Fruit fly (Drosophila melanogaster) whole organism, embryonic: ENCODE measurements around the gene ppk.

Experiments used
- Ada2b ChIP-seq: fragments of 200-800 bp; sonication (Bioruptor generic); IDR thresholded peaks from 2 replicates; pipeline ENCODE4 v1.3.6; 2022; ENCODE audit warnings: missing biosample characterization, missing genetic modification characterization
- Adf1 ChIP-seq: fragments of 200-800 bp; sonication (Bioruptor generic); IDR thresholded peaks from 2 replicates; pipeline ENCODE4 v1.3.6; 2022; ENCODE audit warnings: missing biosample characterization, missing genetic modification characterization
- Atf6 ChIP-seq: fragments of 200-800 bp; sonication (Bioruptor generic); IDR thresholded peaks from 2 replicates; pipeline ENCODE4 v1.3.6; 2022; ENCODE audit warnings: missing biosample characterization, missing genetic modification characterization
- CG10565 ChIP-seq: fragments of 200-800 bp; sonication (Bioruptor generic); optimal IDR thresholded peaks from 3 replicates; lab custom pipeline; 2016; ENCODE audit warnings: missing biosample characterization, mild to moderate bottlenecking, missing genetic modification characterization
- CG10654 ChIP-seq: fragments of 200-800 bp; sonication (Bioruptor generic); optimal IDR thresholded peaks from 2 replicates; lab custom pipeline; 2016; ENCODE audit warnings: missing biosample characterization, missing genetic modification characterization
- CG11723 ChIP-seq: fragments of 200-800 bp; sonication (Bioruptor generic); optimal IDR thresholded peaks from 2 replicates; lab custom pipeline; 2017; ENCODE audit warnings: missing biosample characterization, mild to moderate bottlenecking, missing genetic modification characterization
- CG12071 ChIP-seq: fragments of 200-800 bp; sonication (Bioruptor generic); optimal IDR thresholded peaks from 3 replicates; lab custom pipeline; 2018; ENCODE audit warnings: missing biosample characterization, mild to moderate bottlenecking, missing genetic modification characterization
- CG12769 ChIP-seq: fragments of 200-800 bp; sonication (Bioruptor generic); optimal IDR thresholded peaks from 2 replicates; lab custom pipeline; 2019; ENCODE audit warnings: missing biosample characterization, mild to moderate bottlenecking, missing genetic modification characterization, moderate library complexity
- CG13296 ChIP-seq: fragments of 200-800 bp; sonication (Bioruptor generic); optimal IDR thresholded peaks from 3 replicates; lab custom pipeline; 2018; ENCODE audit warnings: missing biosample characterization, mild to moderate bottlenecking, missing genetic modification characterization
- CG14014 ChIP-seq: fragments of 200-800 bp; sonication (Bioruptor generic); IDR thresholded peaks from 2 replicates; pipeline ENCODE4 v1.3.6; 2022; ENCODE audit warnings: missing biosample characterization, missing genetic modification characterization
- CG15011 ChIP-seq: fragments of 200-800 bp; sonication (Bioruptor generic); optimal IDR thresholded peaks from 3 replicates; lab custom pipeline; 2018; ENCODE audit warnings: missing biosample characterization, mild to moderate bottlenecking, missing genetic modification characterization
- CG15514 ChIP-seq: fragments of 200-800 bp; sonication (Bioruptor generic); optimal IDR thresholded peaks from 3 replicates; lab custom pipeline; 2017; ENCODE audit warnings: missing biosample characterization, missing genetic modification characterization, mild to moderate bottlenecking, moderate library complexity, missing genetic modification reagents
- CG15601 ChIP-seq: fragments of 200-800 bp; sonication (Bioruptor generic); optimal IDR thresholded peaks from 3 replicates; lab custom pipeline; 2019; ENCODE audit warnings: missing biosample characterization, mild to moderate bottlenecking, missing genetic modification characterization, moderate library complexity
- CG18619 ChIP-seq: fragments of 200-800 bp; sonication (Bioruptor generic); optimal IDR thresholded peaks from 3 replicates; lab custom pipeline; 2017; ENCODE audit warnings: missing biosample characterization, mild to moderate bottlenecking, missing genetic modification characterization
- CG3281 ChIP-seq: fragments of 200-800 bp; sonication (Bioruptor generic); optimal IDR thresholded peaks from 3 replicates; lab custom pipeline; 2017; ENCODE audit warnings: missing biosample characterization, mild to moderate bottlenecking, missing genetic modification characterization
- CG4328 ChIP-seq: fragments of 200-800 bp; sonication (Bioruptor generic); optimal IDR thresholded peaks from 3 replicates; lab custom pipeline; 2017; ENCODE audit warnings: missing biosample characterization, missing genetic modification reagents, missing genetic modification characterization
- CG6654 ChIP-seq: fragments of 200-800 bp; sonication (Bioruptor generic); optimal IDR thresholded peaks from 2 replicates; lab custom pipeline; 2017; ENCODE audit warnings: missing biosample characterization, mild to moderate bottlenecking, missing genetic modification characterization
- CG6689 ChIP-seq: fragments of 200-800 bp; sonication (Bioruptor generic); IDR thresholded peaks from 2 replicates; pipeline ENCODE4 v1.3.6; 2022; ENCODE audit warnings: missing biosample characterization, missing genetic modification characterization
- CG8290 ChIP-seq, 3 experiments: fragments of 200-800 bp; sonication (Bioruptor generic); optimal IDR thresholded peaks; 2 replicates each; lab custom pipeline; 2016 to 2019; ENCODE audit warnings: missing biosample characterization in 3 of 3, missing genetic modification characterization in 3 of 3, mild to moderate bottlenecking in 2 of 3, moderate library complexity in 1 of 3
- CG8944 ChIP-seq: fragments of 200-800 bp; sonication (Bioruptor generic); optimal IDR thresholded peaks from 3 replicates; lab custom pipeline; 2016; ENCODE audit warnings: missing biosample characterization, missing genetic modification characterization
- CG9609 ChIP-seq: fragments of 200-800 bp; sonication (Bioruptor generic); optimal IDR thresholded peaks from 3 replicates; lab custom pipeline; 2016; ENCODE audit warnings: missing biosample characterization, missing genetic modification characterization
- CG9817 ChIP-seq: fragments of 200-800 bp; sonication (Bioruptor generic); optimal IDR thresholded peaks from 2 replicates; lab custom pipeline; 2018; ENCODE audit warnings: missing biosample characterization, mild to moderate bottlenecking, missing genetic modification characterization, moderate library complexity
- Camta ChIP-seq: fragments of 200-800 bp; sonication (Bioruptor generic); optimal IDR thresholded peaks from 2 replicates; lab custom pipeline; 2016; ENCODE audit warnings: missing biosample characterization, missing genetic modification characterization
- Dbx ChIP-seq: fragments of 200-800 bp; sonication (Bioruptor generic); IDR thresholded peaks from 3 replicates; pipeline ENCODE4 v1.3.6; 2022; ENCODE audit warnings: missing biosample characterization, missing genetic modification characterization
- E2f2 ChIP-seq: fragments of 200-800 bp; sonication (Bioruptor generic); IDR thresholded peaks from 2 replicates; pipeline ENCODE4 v1.3.6; 2022; ENCODE audit warnings: missing biosample characterization, missing genetic modification characterization
- H15 ChIP-seq: fragments of 200-800 bp; sonication (Bioruptor generic); IDR thresholded peaks from 3 replicates; pipeline ENCODE4 v1.3.6; 2022; ENCODE audit warnings: missing biosample characterization, missing genetic modification characterization
- HLHmδ ChIP-seq: fragments of 200-800 bp; sonication (Bioruptor generic); optimal IDR thresholded peaks from 2 replicates; lab custom pipeline; 2018; ENCODE audit warnings: missing biosample characterization, mild to moderate bottlenecking, missing genetic modification characterization, moderate library complexity
- HmgD ChIP-seq: fragments of 200-800 bp; sonication (Bioruptor generic); optimal IDR thresholded peaks from 3 replicates; lab custom pipeline; 2016; ENCODE audit warnings: missing biosample characterization, missing genetic modification characterization
- Nf-YB ChIP-seq: fragments of 200-800 bp; sonication (Bioruptor generic); optimal IDR thresholded peaks from 3 replicates; lab custom pipeline; 2019; ENCODE audit warnings: missing biosample characterization, mild to moderate bottlenecking, missing genetic modification characterization, moderate library complexity
- Rfx ChIP-seq: fragments of 200-800 bp; sonication (Bioruptor generic); IDR thresholded peaks from 2 replicates; pipeline ENCODE4 v1.3.6; 2022; ENCODE audit warnings: missing biosample characterization, missing genetic modification characterization
- Sin3A ChIP-seq: fragments of >200 bp; optimal IDR thresholded peaks from 2 replicates; lab custom pipeline; 2018
- ci ChIP-seq: fragments of 200-800 bp; sonication (Bioruptor generic); IDR thresholded peaks from 3 replicates; pipeline ENCODE4 v1.3.6; 2022; ENCODE audit warnings: missing biosample characterization, missing genetic modification characterization
- croc ChIP-seq: fragments of 200-800 bp; sonication (Bioruptor generic); conservative IDR thresholded peaks from 3 replicates; pipeline ENCODE4 v1.3.6; 2022; ENCODE audit warnings: missing biosample characterization, missing genetic modification characterization
- en ChIP-seq: fragments of 200-800 bp; sonication (Bioruptor generic); optimal IDR thresholded peaks from 2 replicates; lab custom pipeline; 2016; ENCODE audit warnings: missing biosample characterization, missing genetic modification characterization
- esg ChIP-seq: fragments of 200-800 bp; sonication (Bioruptor generic); conservative IDR thresholded peaks from 2 replicates; pipeline ENCODE4 v1.3.6; 2022; ENCODE audit warnings: missing biosample characterization, missing genetic modification characterization
- exex ChIP-seq: fragments of 200-800 bp; sonication (Bioruptor generic); optimal IDR thresholded peaks from 4 replicates; lab custom pipeline; 2018; ENCODE audit warnings: missing biosample characterization, mild to moderate bottlenecking, missing genetic modification characterization, moderate library complexity
- fd64A ChIP-seq: fragments of 200-800 bp; sonication (Bioruptor generic); optimal IDR thresholded peaks from 3 replicates; lab custom pipeline; 2018; ENCODE audit warnings: missing biosample characterization, mild to moderate bottlenecking, missing genetic modification characterization
- fd96Cb ChIP-seq: fragments of 200-800 bp; sonication (Bioruptor generic); optimal IDR thresholded peaks from 2 replicates; lab custom pipeline; 2018; ENCODE audit warnings: missing biosample characterization, mild to moderate bottlenecking, missing genetic modification characterization, moderate library complexity
- her ChIP-seq: fragments of 200-800 bp; sonication (Bioruptor generic); optimal IDR thresholded peaks from 2 replicates; lab custom pipeline; 2016; ENCODE audit warnings: missing biosample characterization, missing genetic modification characterization
- insv ChIP-seq, 2 experiments: fragments of 200-800 bp; sonication (Bioruptor generic); optimal IDR thresholded peaks; 3 replicates each; lab custom pipeline; 2016 to 2018; ENCODE audit warnings: missing biosample characterization in 2 of 2, missing genetic modification characterization in 2 of 2
- nmo ChIP-seq: fragments of 200-800 bp; sonication (Bioruptor generic); optimal IDR thresholded peaks from 2 replicates; lab custom pipeline; 2018; ENCODE audit warnings: missing biosample characterization, mild to moderate bottlenecking, missing genetic modification characterization, moderate library complexity
- pan ChIP-seq, 4 experiments: fragments of >200 bp in 3 of 4; fragments of 200-800 bp in 1 of 4; sonication (Bioruptor generic) in 1 of 4; optimal IDR thresholded peaks in 3 of 4; IDR thresholded peaks in 1 of 4; 2 replicates each; pipeline versions ENCODE4 v1.3.6 to Lab custom; 2017 to 2022; ENCODE audit warnings: missing biosample characterization in 2 of 4, missing genetic modification characterization in 2 of 4, mixed read lengths in 1 of 4
- pb ChIP-seq: fragments of 200-800 bp; sonication (Bioruptor generic); optimal IDR thresholded peaks from 3 replicates; lab custom pipeline; 2016; ENCODE audit warnings: missing biosample characterization, missing genetic modification characterization
- prd ChIP-seq, 3 experiments: fragments of >200 bp in 2 of 3; fragments of 200-800 bp in 1 of 3; sonication (Bioruptor generic) in 1 of 3; optimal IDR thresholded peaks in 2 of 3; IDR thresholded peaks in 1 of 3; 2 replicates in 2 of 3; 3 replicates in 1 of 3; pipeline versions ENCODE4 v1.3.6 to Lab custom; 2017 to 2022; ENCODE audit warnings: missing biosample characterization in 1 of 3, missing genetic modification characterization in 1 of 3
- sens ChIP-seq: fragments of 200-800 bp; sonication (Bioruptor generic); peaks from one replicate; lab custom pipeline; 2016; ENCODE audit warnings: missing biosample characterization, missing genetic modification characterization
- sim ChIP-seq: fragments of 200-800 bp; sonication (Bioruptor generic); IDR thresholded peaks from 2 replicates; pipeline ENCODE4 v1.3.6; 2022; ENCODE audit warnings: missing biosample characterization, missing genetic modification characterization
- sima ChIP-seq: fragments of 200-800 bp; sonication (Bioruptor generic); optimal IDR thresholded peaks from 2 replicates; lab custom pipeline; 2016; ENCODE audit warnings: missing biosample characterization, missing genetic modification characterization
- sna ChIP-seq: fragments of 200-800 bp; sonication (Bioruptor generic); IDR thresholded peaks from 2 replicates; pipeline ENCODE4 v1.3.6; 2022; ENCODE audit warnings: missing biosample characterization, missing genetic modification characterization; ENCODE audit not compliant: partially characterized antibody
- tgo ChIP-seq: fragments of 200-800 bp; sonication (Bioruptor generic); IDR thresholded peaks from 3 replicates; pipeline ENCODE4 v1.3.6; 2022; ENCODE audit warnings: missing biosample characterization, missing genetic modification characterization
- toy ChIP-seq: fragments of 200-800 bp; sonication (Bioruptor generic); IDR thresholded peaks from 2 replicates; pipeline ENCODE4 v1.3.6; 2022; ENCODE audit warnings: missing biosample characterization, missing genetic modification characterization
- usp ChIP-seq: fragments of >200 bp; optimal IDR thresholded peaks from 2 replicates; lab custom pipeline; 2017; ENCODE audit warnings: missing biosample characterization, missing genetic modification characterization

Gene ppk

dm6 chr2L:14394298-14395064 lies 13.5 kb upstream of the ppk start (continued):
- peak; percentile 23 for TF ChIP-seq CG15514 (GFP tag; lab: Kevin White, UChicago)
- TF ChIP-seq CG8944 (GFP tag; lab: Kevin White, UChicago), result no peak
- no peak for TF ChIP-seq prd (optimal IDR thresholded peaks at IDR 0.05; lab: Kevin White, UChicago)
- TF ChIP-seq prd (GFP tag; IDR thresholded peaks at IDR 0.05; lab: Robert Waterston, UW), result peak; percentile 31; the same call in 1 of the 3 replicates
- 0 out of 2 replicates have a peak, but pooled peaks have one; percentile 35 for TF ChIP-seq CG6689 (GFP tag; lab: Robert Waterston, UW)
- peak; percentile 22 for TF ChIP-seq nmo
- TF ChIP-seq pb (GFP tag; lab: Kevin White, UChicago), result no peak
- TF ChIP-seq HmgD, result no peak
- TF ChIP-seq Dbx (GFP tag; lab: Robert Waterston, UW), result 0 out of 3 replicates have a peak, but pooled peaks have one; percentile 7
- TF ChIP-seq esg (GFP tag; lab: Robert Waterston, UW), result no peak
- no peak for TF ChIP-seq Rfx
- no peak for TF ChIP-seq E2f2 (GFP tag; lab: Robert Waterston, UW)
- TF ChIP-seq tgo (GFP tag; lab: Robert Waterston, UW), result no peak
- no peak for TF ChIP-seq CG14014 (GFP tag; lab: Robert Waterston, UW)
- TF ChIP-seq CG8290 (GFP tag; optimal IDR thresholded peaks at IDR 0.05; lab: Kevin White, UChicago), result no peak
- TF ChIP-seq CG8290 (tag; optimal IDR thresholded peaks at IDR 0.05; lab: Kevin White, UChicago), result peak in 1 of 2 experiments; percentile 20
- TF ChIP-seq CG15011, result no peak
- peak; percentile 66 for TF ChIP-seq CG13296 (GFP tag; lab: Kevin White, UChicago)
- TF ChIP-seq CG15601, result peak; percentile 45
- TF ChIP-seq Atf6 (GFP tag; lab: Robert Waterston, UW), result no peak; the same call in 1 of the 2 replicates
- no peak for TF ChIP-seq toy
- no peak for TF ChIP-seq usp
- TF ChIP-seq Camta, result no peak
- peak; percentile 35; the same call in 1 of the 2 replicates for TF ChIP-seq sim (GFP tag; lab: Robert Waterston, UW)
- TF ChIP-seq H15 (GFP tag; lab: Robert Waterston, UW), result no peak
- peak; percentile 36 for TF ChIP-seq Nf-YB (GFP tag; lab: Kevin White, UChicago)
- no peak for TF ChIP-seq insv (GFP tag; optimal IDR thresholded peaks at IDR 0.05; lab: Kevin White, UChicago)
- TF ChIP-seq ci (GFP tag; lab: Robert Waterston, UW), result peak; percentile 32; the same call in 2 of the 3 replicates
- TF ChIP-seq HLHmδ, result no peak
- peak; percentile 24 for TF ChIP-seq fd64A
- no peak for TF ChIP-seq Sin3A (lab: Kevin White, UChicago)
- TF ChIP-seq CG12769 (tag; lab: Kevin White, UChicago), result peak; percentile 13
- TF ChIP-seq en (GFP tag; lab: Kevin White, UChicago), result no peak
- no peak for TF ChIP-seq CG11723 (GFP tag; lab: Kevin White, UChicago)
- TF ChIP-seq sna, result no peak
- TF ChIP-seq sima (GFP tag; lab: Kevin White, UChicago), result no peak
- no peak for TF ChIP-seq Ada2b (GFP tag; lab: Robert Waterston, UW)
- no peak for TF ChIP-seq fd96Cb
- TF ChIP-seq her (GFP tag; lab: Kevin White, UChicago), result no peak

dm6 chr2L:14393527-14393926 lies 12.6 kb upstream of the ppk start:
- TF ChIP-seq CG9609 (GFP tag; lab: Kevin White, UChicago) (no peak), CG10654 (GFP tag; lab: Kevin White, UChicago) (no peak), CG10565 (GFP tag; lab: Kevin White, UChicago) (no peak), Adf1 (GFP tag; lab: Robert Waterston, UW) (no peak), croc (GFP tag; lab: Robert Waterston, UW) (no peak), pan (optimal IDR thresholded peaks at IDR 0.05; lab: Kevin White, UChicago) (no peak), pan (GFP tag; optimal IDR thresholded peaks at IDR 0.05 in 1 of 2, IDR thresholded peaks at IDR 0.05 in 1 of 2) (no peak), CG9817 (tag; lab: Kevin White, UChicago) (no peak), CG6654 (no peak), CG3281 (GFP tag; lab: Kevin White, UChicago) (no peak), her (GFP tag; lab: Kevin White, UChicago) (no peak), exex (peak; percentile 43), CG18619 (GFP tag; lab: Kevin White, UChicago) (no peak), CG4328 (GFP tag; lab: Kevin White, UChicago) (no peak), CG12071 (GFP tag; lab: Kevin White, UChicago) (peak; percentile 1), sens (peak; percentile 18)
